Worm (Caenorhabditis elegans): Measurements from ENCODE around the gene gldi-11.
"Not testable (repeated sequence)": the region's sequence is repeated elsewhere in the genome, so short reads cannot be mapped to it uniquely, and the experiment has no call there.

- not testable (repeated sequence) for TF ChIP-seq xnd-1 (tag; optimal IDR thresholded peaks at IDR 0.05); ama-1 (optimal IDR thresholded peaks at IDR 0.05); ama-1 (GFP tag; optimal IDR thresholded peaks at IDR 0.05); snpc-1.1 (tag; optimal IDR thresholded peaks at IDR 0.05; ENCODE audit: insufficient read depth); akir-1 (GFP tag; optimal IDR thresholded peaks at IDR 0.05); mes-4 (tag; optimal IDR thresholded peaks at IDR 0.05); lin-40 (tag; optimal IDR thresholded peaks at IDR 0.05); dpl-1 (GFP tag; optimal IDR thresholded peaks at IDR 0.05); attf-3 (GFP tag; conservative IDR thresholded peaks at IDR 0.05); F37B4.10 (GFP tag; IDR thresholded peaks at IDR 0.05); nfya-2 (GFP tag; IDR thresholded peaks at IDR 0.05); lag-1 (GFP tag; IDR thresholded peaks at IDR 0.05); ccch-3 (GFP tag; optimal IDR thresholded peaks at IDR 0.05); tbp1 (GFP tag; optimal IDR thresholded peaks at IDR 0.05); attf-6 (GFP tag; IDR thresholded peaks at IDR 0.05)
Observed at ce11 chrII:4898529-4898928, 47.1 kb downstream of the gldi-11 start, which contains the start of gene msp-32.

Measured in whole organism, young adult.